Fruit fly (Drosophila melanogaster) whole organism, wandering third instar larva: Measurements from ENCODE around the gene ChAT.

Experiments
- Abd-B ChIP-seq: fragments of >200 bp; optimal IDR thresholded peaks from 2 replicates; lab custom pipeline; 2017; ENCODE audit warnings: missing biosample characterization, missing genetic modification characterization
- CrebA ChIP-seq: fragments of 200-800 bp; sonication (Bioruptor generic); optimal IDR thresholded peaks from 2 replicates; lab custom pipeline; 2016; ENCODE audit warnings: missing biosample characterization, mild to moderate bottlenecking, missing genetic modification characterization, borderline replicate concordance
- Dif ChIP-seq: fragments of 200-275, 200-300 bp; sonication (Bioruptor generic); optimal IDR thresholded peaks from 2 replicates; lab custom pipeline; 2018; ENCODE audit warnings: missing biosample characterization, missing genetic modification characterization; ENCODE audit not compliant: partially characterized antibody
- Hr78 ChIP-seq: fragments of >200 bp; optimal IDR thresholded peaks from 2 replicates; lab custom pipeline; 2017; ENCODE audit warnings: missing biosample characterization, missing genetic modification characterization
- Hr83 ChIP-seq: fragments of 200-300 bp; sonication (Bioruptor generic); optimal IDR thresholded peaks from 2 replicates; lab custom pipeline; 2016; ENCODE audit warnings: missing biosample characterization, mild to moderate bottlenecking, missing genetic modification characterization, moderate library complexity; ENCODE audit not compliant: poor library complexity, severe bottlenecking
- Jra ChIP-seq: sonication (Bioruptor generic); optimal IDR thresholded peaks from 2 replicates; lab custom pipeline; 2016; ENCODE audit warnings: missing biosample characterization, missing genetic modification characterization
- Rel ChIP-seq, 2 experiments: fragments of 200-800 bp; sonication (Bioruptor generic) in 1 of 2; optimal IDR thresholded peaks; 2 replicates in 1 of 2; 3 replicates in 1 of 2; lab custom pipeline; 2016 to 2019; ENCODE audit warnings: mild to moderate bottlenecking in 2 of 2, missing biosample characterization in 2 of 2, missing genetic modification characterization in 2 of 2, moderate library complexity in 1 of 2
- dmrt93B ChIP-seq: fragments of 200-800 bp; sonication (Bioruptor generic); optimal IDR thresholded peaks from 2 replicates; lab custom pipeline; 2018; ENCODE audit warnings: missing biosample characterization, mild to moderate bottlenecking, missing genetic modification characterization
- dsf ChIP-seq: sonication (Bioruptor generic); optimal IDR thresholded peaks from 2 replicates; lab custom pipeline; 2016; ENCODE audit warnings: missing biosample characterization, missing genetic modification characterization, borderline replicate concordance
- foxo ChIP-seq, 2 experiments: fragments of 200-800 bp; sonication (Bioruptor generic); optimal IDR thresholded peaks; 2 replicates in 1 of 2; 3 replicates in 1 of 2; lab custom pipeline; 2016 to 2017; ENCODE audit warnings: missing biosample characterization in 2 of 2, missing genetic modification characterization in 2 of 2
- h ChIP-seq: fragments of 200-800 bp; sonication (Bioruptor generic); optimal IDR thresholded peaks from 3 replicates; lab custom pipeline; 2016; ENCODE audit warnings: missing biosample characterization, mild to moderate bottlenecking, missing genetic modification characterization
- jim ChIP-seq: fragments of 175-275, 200-325 bp; sonication (Bioruptor generic); optimal IDR thresholded peaks from 2 replicates; lab custom pipeline; 2016; ENCODE audit warnings: missing biosample characterization, mild to moderate bottlenecking, missing genetic modification characterization
- pan ChIP-seq: fragments of >200 bp; optimal IDR thresholded peaks from 2 replicates; lab custom pipeline; 2017
- usp ChIP-seq: fragments of >200 bp; optimal IDR thresholded peaks from 2 replicates; lab custom pipeline; 2017; ENCODE audit warnings: missing biosample characterization, missing genetic modification characterization

dm6 chr3R:18741027-18741843 lies 35.9 kb downstream of the ChAT start:
- TF ChIP-seq Hr78 = no peak
- TF ChIP-seq usp (GFP tag; lab: Kevin White, UChicago) = no peak
- peak; percentile 91 for TF ChIP-seq Rel (GFP tag; optimal IDR thresholded peaks at IDR 0.05; lab: Kevin White, UChicago)
- peak; percentile 75 for TF ChIP-seq Rel (tag; optimal IDR thresholded peaks at IDR 0.05; lab: Kevin White, UChicago)
- TF ChIP-seq Abd-B (GFP tag; lab: Kevin White, UChicago) = no peak
- TF ChIP-seq dmrt93B = peak; percentile 92
- TF ChIP-seq Hr83 (GFP tag; lab: Kevin White, UChicago) = no peak
- no peak for TF ChIP-seq CrebA (GFP tag; lab: Kevin White, UChicago)
- TF ChIP-seq dsf (GFP tag; lab: Kevin White, UChicago) = peak; percentile 83
- TF ChIP-seq Dif (GFP tag; lab: Kevin White, UChicago) = peak; percentile 25
- TF ChIP-seq jim (GFP tag; lab: Kevin White, UChicago) = no peak
- TF ChIP-seq foxo (GFP tag; optimal IDR thresholded peaks at IDR 0.05; lab: Kevin White, UChicago) = peak; percentile 77 to 97
- peak; percentile 97 for TF ChIP-seq h
- peak; percentile 68 for TF ChIP-seq Jra (GFP tag; lab: Kevin White, UChicago)
- no peak for TF ChIP-seq pan
